Worm (Caenorhabditis elegans): ENCODE measurements around the gene F16B4.7.
A peak's percentile ranks its signal among the peaks of the same experiment; 100 is the strongest.

- TF ChIP-seq efl-1 (optimal IDR thresholded peaks at IDR 0.05) = no peak
- TF ChIP-seq efl-1 (GFP tag; optimal IDR thresholded peaks at IDR 0.05 in 1 of 2) = peak in 1 of 2 experiments; percentile 53
- TF ChIP-seq ces-1 (GFP tag; optimal IDR thresholded peaks at IDR 0.05) = no peak
- no peak for TF ChIP-seq nhr-237 (tag; optimal IDR thresholded peaks at IDR 0.05)
- no peak for TF ChIP-seq vab-15 (tag; optimal IDR thresholded peaks at IDR 0.05)
- TF ChIP-seq unc-62 (GFP tag; optimal IDR thresholded peaks at IDR 0.05) = no peak
- TF ChIP-seq rnt-1 (tag; optimal IDR thresholded peaks at IDR 0.05) = no peak
- TF ChIP-seq sptf-1 (tag; optimal IDR thresholded peaks at IDR 0.05) = no peak
- TF ChIP-seq nhr-77 (tag; optimal IDR thresholded peaks at IDR 0.05) = no peak
- TF ChIP-seq nhr-28 (tag; optimal IDR thresholded peaks at IDR 0.05) = no peak
- TF ChIP-seq hlh-4 (tag; optimal IDR thresholded peaks at IDR 0.05) = no peak
Observed at ce11 chrV:1579790-1580189, 5.7 kb upstream of the F16B4.7 start.

Data from whole organism, L1 larva.